Fruit fly (Drosophila melanogaster) whole organism, embryonic: ENCODE results near the gene Blos4.
A peak's percentile ranks its signal among the peaks of the same experiment; 100 is the strongest.

ENCODE experiments used
- Aef1 ChIP-seq: fragments of 200-800 bp; sonication (Bioruptor generic); IDR thresholded peaks from 3 replicates; pipeline ENCODE4 v1.3.6; 2022; ENCODE audit warnings: missing biosample characterization, missing genetic modification characterization
- Antp ChIP-seq: fragments of 200-800 bp; sonication (Bioruptor generic); optimal IDR thresholded peaks from 3 replicates; lab custom pipeline; 2016; ENCODE audit warnings: missing biosample characterization, missing genetic modification characterization
- Bdp1 ChIP-seq: fragments of 200-800 bp; sonication (Bioruptor generic); optimal IDR thresholded peaks from 3 replicates; lab custom pipeline; 2016; ENCODE audit warnings: missing biosample characterization, missing genetic modification characterization
- Bgb ChIP-seq: fragments of 200-800 bp; sonication (Bioruptor generic); IDR thresholded peaks from 2 replicates; pipeline ENCODE4 v1.3.6; 2022; ENCODE audit warnings: missing biosample characterization, missing genetic modification characterization; ENCODE audit not compliant: partially characterized antibody
- CG10543 ChIP-seq: fragments of 200-800 bp; sonication (Bioruptor generic); optimal IDR thresholded peaks from 3 replicates; lab custom pipeline; 2017; ENCODE audit warnings: missing biosample characterization, mild to moderate bottlenecking, missing genetic modification characterization, moderate library complexity
- CG11398 ChIP-seq: fragments of 200-800 bp; sonication (Bioruptor generic); optimal IDR thresholded peaks from 2 replicates; lab custom pipeline; 2016; ENCODE audit warnings: missing biosample characterization, missing genetic modification characterization
- CG12236 ChIP-seq: fragments of 200-800 bp; sonication (Bioruptor generic); optimal IDR thresholded peaks from 2 replicates; lab custom pipeline; 2016; ENCODE audit warnings: missing biosample characterization, missing genetic modification characterization
- CG12942 ChIP-seq: fragments of 200-800 bp; sonication (Bioruptor generic); optimal IDR thresholded peaks from 3 replicates; lab custom pipeline; 2016; ENCODE audit warnings: missing biosample characterization, missing genetic modification characterization
- CG13296 ChIP-seq: fragments of 200-800 bp; sonication (Bioruptor generic); optimal IDR thresholded peaks from 3 replicates; lab custom pipeline; 2018; ENCODE audit warnings: missing biosample characterization, mild to moderate bottlenecking, missing genetic modification characterization
- CG14667 ChIP-seq: fragments of 200-800 bp; sonication (Bioruptor generic); IDR thresholded peaks from 2 replicates; pipeline ENCODE4 v1.3.6; 2022; ENCODE audit warnings: missing biosample characterization, missing genetic modification characterization
- CG15269 ChIP-seq: fragments of 200-800 bp; sonication (Bioruptor generic); optimal IDR thresholded peaks from 2 replicates; lab custom pipeline; 2018; ENCODE audit warnings: missing biosample characterization, mild to moderate bottlenecking, missing genetic modification characterization, moderate library complexity
- CG1602 ChIP-seq: fragments of 200-800 bp; sonication (Bioruptor generic); optimal IDR thresholded peaks from 3 replicates; lab custom pipeline; 2016; ENCODE audit warnings: missing biosample characterization, missing genetic modification characterization
- CG18764 ChIP-seq: fragments of 200-800 bp; sonication (Bioruptor generic); optimal IDR thresholded peaks from 3 replicates; lab custom pipeline; 2016; ENCODE audit warnings: missing biosample characterization, missing genetic modification characterization
- CG2889 ChIP-seq: fragments of 200-800 bp; sonication (Bioruptor generic); IDR thresholded peaks from 3 replicates; pipeline ENCODE4 v1.3.6; 2022; ENCODE audit warnings: missing biosample characterization, missing genetic modification characterization
- CG3281 ChIP-seq: fragments of 200-800 bp; sonication (Bioruptor generic); optimal IDR thresholded peaks from 3 replicates; lab custom pipeline; 2017; ENCODE audit warnings: missing biosample characterization, mild to moderate bottlenecking, missing genetic modification characterization
- CG33557 ChIP-seq: fragments of 200-800 bp; sonication (Bioruptor generic); optimal IDR thresholded peaks from 2 replicates; lab custom pipeline; 2019; ENCODE audit warnings: missing biosample characterization, mild to moderate bottlenecking, missing genetic modification characterization, moderate library complexity
- CG4360 ChIP-seq: fragments of 200-800 bp; sonication (Bioruptor generic); IDR thresholded peaks from 2 replicates; pipeline ENCODE4 v1.3.6; 2022; ENCODE audit warnings: missing biosample characterization, missing genetic modification characterization
- CG6272 ChIP-seq: fragments of 200-800 bp; sonication (Bioruptor generic); IDR thresholded peaks from 2 replicates; pipeline ENCODE4 v1.3.6; 2022; ENCODE audit warnings: missing biosample characterization, missing genetic modification characterization
- CG6689 ChIP-seq: fragments of 200-800 bp; sonication (Bioruptor generic); IDR thresholded peaks from 2 replicates; pipeline ENCODE4 v1.3.6; 2022; ENCODE audit warnings: missing biosample characterization, missing genetic modification characterization
- CG7357 ChIP-seq: fragments of 200-800 bp; sonication (Bioruptor generic); IDR thresholded peaks from 3 replicates; pipeline ENCODE4 v1.3.6; 2022; ENCODE audit warnings: missing biosample characterization, missing genetic modification characterization
- CG7963 ChIP-seq: fragments of 200-800 bp; sonication (Bioruptor generic); IDR thresholded peaks from 3 replicates; pipeline ENCODE4 v1.3.6; 2022; ENCODE audit warnings: missing biosample characterization, missing genetic modification characterization; ENCODE audit not compliant: partially characterized antibody
- CG8281 ChIP-seq: fragments of 200-800 bp; sonication (Bioruptor generic); optimal IDR thresholded peaks from 2 replicates; lab custom pipeline; 2018; ENCODE audit warnings: missing biosample characterization, mild to moderate bottlenecking, missing genetic modification characterization, moderate library complexity
- Drgx ChIP-seq: fragments of 200-800 bp; sonication (Bioruptor generic); IDR thresholded peaks from 2 replicates; pipeline ENCODE4 v1.3.6; 2022; ENCODE audit warnings: missing biosample characterization, missing genetic modification characterization
- E2f2 ChIP-seq: fragments of 200-800 bp; sonication (Bioruptor generic); IDR thresholded peaks from 2 replicates; pipeline ENCODE4 v1.3.6; 2022; ENCODE audit warnings: missing biosample characterization, missing genetic modification characterization
- Ets65A ChIP-seq: fragments of 200-800 bp; sonication (Bioruptor generic); peaks from one replicate; lab custom pipeline; 2016; ENCODE audit warnings: missing biosample characterization, missing genetic modification characterization
- Fer2 ChIP-seq: fragments of 200-800 bp; sonication (Bioruptor generic); optimal IDR thresholded peaks from 2 replicates; lab custom pipeline; 2018; ENCODE audit warnings: missing biosample characterization, mild to moderate bottlenecking, missing genetic modification characterization, moderate library complexity
- H15 ChIP-seq: fragments of 200-800 bp; sonication (Bioruptor generic); IDR thresholded peaks from 3 replicates; pipeline ENCODE4 v1.3.6; 2022; ENCODE audit warnings: missing biosample characterization, missing genetic modification characterization
- Lpt ChIP-seq: fragments of >200 bp; optimal IDR thresholded peaks from 2 replicates; lab custom pipeline; 2018; ENCODE audit warnings: missing biosample characterization, missing genetic modification characterization
- NFAT ChIP-seq: fragments of 200-800 bp; sonication (Bioruptor generic); IDR thresholded peaks from 2 replicates; pipeline ENCODE4 v1.3.6; 2022; ENCODE audit warnings: missing biosample characterization, missing genetic modification characterization
- Ptx1 ChIP-seq: fragments of 200-800 bp; sonication (Bioruptor generic); IDR thresholded peaks from 2 replicates; pipeline ENCODE4 v1.3.6; 2022; ENCODE audit warnings: missing biosample characterization, missing genetic modification characterization
- Six4 ChIP-seq: fragments of 200-800 bp; sonication (Bioruptor generic); optimal IDR thresholded peaks from 2 replicates; lab custom pipeline; 2016; ENCODE audit warnings: missing biosample characterization, missing genetic modification characterization
- ap ChIP-seq: fragments of 200-800 bp; sonication (Bioruptor generic); IDR thresholded peaks from 2 replicates; pipeline ENCODE4 v1.3.6; 2022; ENCODE audit warnings: missing biosample characterization, missing genetic modification characterization
- chn ChIP-seq: fragments of 200-800 bp; sonication (Bioruptor generic); optimal IDR thresholded peaks from 2 replicates; lab custom pipeline; 2016; ENCODE audit warnings: missing biosample characterization, missing genetic modification characterization
- dati ChIP-seq: fragments of 200-800 bp; sonication (Bioruptor generic); IDR thresholded peaks from 2 replicates; pipeline ENCODE4 v1.3.6; 2022; ENCODE audit warnings: missing biosample characterization, missing genetic modification characterization
- dmrt11E ChIP-seq: fragments of 200-800 bp; sonication (Bioruptor generic); optimal IDR thresholded peaks from 3 replicates; lab custom pipeline; 2018; ENCODE audit warnings: missing biosample characterization, mild to moderate bottlenecking, missing genetic modification characterization, moderate library complexity
- eyg ChIP-seq: fragments of 200-800 bp; sonication (Bioruptor generic); optimal IDR thresholded peaks from 3 replicates; lab custom pipeline; 2016; ENCODE audit warnings: missing biosample characterization, missing genetic modification characterization
- gfzf ChIP-seq: fragments of 200-800 bp; sonication (Bioruptor generic); optimal IDR thresholded peaks from 2 replicates; lab custom pipeline; 2016; ENCODE audit warnings: missing biosample characterization, mild to moderate bottlenecking, missing genetic modification characterization, moderate library complexity
- hbn ChIP-seq: fragments of 200-800 bp; sonication (Bioruptor generic); IDR thresholded peaks from 2 replicates; pipeline ENCODE4 v1.3.6; 2022; ENCODE audit warnings: missing biosample characterization, missing genetic modification characterization; ENCODE audit not compliant: partially characterized antibody
- ind ChIP-seq: fragments of 200-800 bp; sonication (Bioruptor generic); optimal IDR thresholded peaks from 3 replicates; lab custom pipeline; 2016; ENCODE audit warnings: missing biosample characterization, missing genetic modification characterization
- insv ChIP-seq, 2 experiments: fragments of 200-800 bp; sonication (Bioruptor generic); optimal IDR thresholded peaks; 3 replicates each; lab custom pipeline; 2016 to 2018; ENCODE audit warnings: missing biosample characterization in 2 of 2, missing genetic modification characterization in 2 of 2
- kah ChIP-seq: fragments of 200-800 bp; sonication (Bioruptor generic); optimal IDR thresholded peaks from 2 replicates; lab custom pipeline; 2018; ENCODE audit warnings: missing biosample characterization, mild to moderate bottlenecking, missing genetic modification characterization
- pan ChIP-seq, 4 experiments: fragments of >200 bp in 3 of 4; fragments of 200-800 bp in 1 of 4; sonication (Bioruptor generic) in 1 of 4; optimal IDR thresholded peaks in 3 of 4; IDR thresholded peaks in 1 of 4; 2 replicates each; pipeline versions ENCODE4 v1.3.6 to Lab custom; 2017 to 2022; ENCODE audit warnings: missing biosample characterization in 2 of 4, missing genetic modification characterization in 2 of 4, mixed read lengths in 1 of 4
- pfk ChIP-seq: fragments of 200-800 bp; sonication (Bioruptor generic); optimal IDR thresholded peaks from 2 replicates; lab custom pipeline; 2018; ENCODE audit warnings: missing biosample characterization, mild to moderate bottlenecking, missing genetic modification characterization, moderate library complexity
- rib ChIP-seq: fragments of 200-800 bp; sonication (Bioruptor generic); IDR thresholded peaks from 2 replicates; pipeline ENCODE4 v1.3.6; 2022; ENCODE audit warnings: missing biosample characterization, missing genetic modification characterization
- run ChIP-seq: fragments of 200-800 bp; sonication (Bioruptor generic); optimal IDR thresholded peaks from 3 replicates; lab custom pipeline; 2018; ENCODE audit warnings: missing biosample characterization, mild to moderate bottlenecking, missing genetic modification characterization
- salm ChIP-seq: fragments of 200-800 bp; sonication (Bioruptor generic); optimal IDR thresholded peaks from 2 replicates; lab custom pipeline; 2018; ENCODE audit warnings: missing biosample characterization, mild to moderate bottlenecking, missing genetic modification characterization
- schlank ChIP-seq: fragments of 200-800 bp; sonication (Bioruptor generic); optimal IDR thresholded peaks from 2 replicates; lab custom pipeline; 2018; ENCODE audit warnings: missing biosample characterization, mild to moderate bottlenecking, missing genetic modification characterization
- trh ChIP-seq: fragments of 200-800 bp; sonication (Bioruptor generic); optimal IDR thresholded peaks from 2 replicates; lab custom pipeline; 2016; ENCODE audit warnings: missing biosample characterization, missing genetic modification characterization
- twi ChIP-seq: fragments of 200-800 bp; optimal IDR thresholded peaks from 2 replicates; lab custom pipeline; 2019; ENCODE audit warnings: missing biosample characterization, mild to moderate bottlenecking, missing genetic modification characterization, moderate library complexity
- tx ChIP-seq: fragments of 200-800 bp; sonication (Bioruptor generic); optimal IDR thresholded peaks from 2 replicates; lab custom pipeline; 2016; ENCODE audit warnings: missing biosample characterization, missing genetic modification characterization
- zfh1 ChIP-seq: fragments of 200-800 bp; sonication (Bioruptor generic); IDR thresholded peaks from 3 replicates; pipeline ENCODE4 v1.3.6; 2022; ENCODE audit warnings: missing biosample characterization, missing genetic modification characterization

Blos4 gene

dm6 chr3L:10847790-10848492, 30.9 kb upstream of the Blos4 start (continued):
- TF ChIP-seq twi (tag; lab: Kevin White, UChicago) = peak; percentile 10
- peak; percentile 57 for TF ChIP-seq Ets65A
- peak; percentile 8 for TF ChIP-seq CG1602 (GFP tag; lab: Kevin White, UChicago)
- TF ChIP-seq zfh1 (GFP tag; lab: Robert Waterston, UW) = peak; percentile 52; the same call in 1 of the 3 replicates
- no peak for TF ChIP-seq E2f2 (GFP tag; lab: Robert Waterston, UW)
- no peak for TF ChIP-seq Lpt
- TF ChIP-seq kah (GFP tag; lab: Kevin White, UChicago) = no peak
- no peak for TF ChIP-seq CG11398 (GFP tag; lab: Kevin White, UChicago)
- TF ChIP-seq Bdp1 = no peak
- no peak for TF ChIP-seq schlank (tag; lab: Kevin White, UChicago)
- TF ChIP-seq salm (tag; lab: Kevin White, UChicago) = no peak
- peak; percentile 47 for TF ChIP-seq CG33557
- no peak for TF ChIP-seq CG10543 (GFP tag; lab: Kevin White, UChicago)
- TF ChIP-seq CG8281 = no peak
- no peak for TF ChIP-seq CG7963 (GFP tag; lab: Robert Waterston, UW)
- no peak for TF ChIP-seq tx (GFP tag; lab: Kevin White, UChicago)
- TF ChIP-seq CG15269 (tag; lab: Kevin White, UChicago) = no peak
- no peak for TF ChIP-seq Aef1
- TF ChIP-seq CG12236 (GFP tag; lab: Kevin White, UChicago) = no peak
- TF ChIP-seq CG13296 = no peak
- no peak for TF ChIP-seq ap (GFP tag; lab: Robert Waterston, UW)
- TF ChIP-seq CG6272 (GFP tag; lab: Robert Waterston, UW) = no peak
- 0 out of 2 replicates have a peak, but pooled peaks have one; percentile 35 for TF ChIP-seq CG4360 (GFP tag; lab: Robert Waterston, UW)
- TF ChIP-seq pan (optimal IDR thresholded peaks at IDR 0.05; lab: Kevin White, UChicago) = no peak
- TF ChIP-seq pan (GFP tag; optimal IDR thresholded peaks at IDR 0.05 in 1 of 2, IDR thresholded peaks at IDR 0.05 in 1 of 2) = no peak
- TF ChIP-seq CG7357 = no peak
- no peak for TF ChIP-seq insv (GFP tag; optimal IDR thresholded peaks at IDR 0.05; lab: Kevin White, UChicago)
- 0 out of 2 replicates have a peak, but pooled peaks have one; percentile 20 for TF ChIP-seq NFAT (GFP tag; lab: Robert Waterston, UW)
- TF ChIP-seq CG12942 = no peak
- no peak for TF ChIP-seq CG3281
- TF ChIP-seq rib (GFP tag; lab: Robert Waterston, UW) = no peak
- TF ChIP-seq Ptx1 (GFP tag; lab: Robert Waterston, UW) = no peak
- no peak for TF ChIP-seq CG18764
- no peak for TF ChIP-seq H15 (GFP tag; lab: Robert Waterston, UW)
- TF ChIP-seq dmrt11E (tag; lab: Kevin White, UChicago) = peak; percentile 87
- TF ChIP-seq Drgx (GFP tag; lab: Robert Waterston, UW) = no peak
- no peak for TF ChIP-seq eyg (GFP tag; lab: Kevin White, UChicago)
- no peak for TF ChIP-seq Bgb (GFP tag; lab: Robert Waterston, UW)
- TF ChIP-seq Antp = no peak
- TF ChIP-seq Fer2 (tag; lab: Kevin White, UChicago) = no peak
- no peak for TF ChIP-seq Six4 (GFP tag; lab: Kevin White, UChicago)
- no peak for TF ChIP-seq hbn
- TF ChIP-seq pfk (GFP tag; lab: Kevin White, UChicago) = no peak
- TF ChIP-seq gfzf = no peak
- TF ChIP-seq run (tag; lab: Kevin White, UChicago) = no peak
- no peak for TF ChIP-seq ind (GFP tag; lab: Kevin White, UChicago)
- TF ChIP-seq CG6689 = no peak
- TF ChIP-seq chn (GFP tag; lab: Kevin White, UChicago) = peak; percentile 41
- TF ChIP-seq CG2889 (GFP tag; lab: Robert Waterston, UW) = no peak
- TF ChIP-seq CG14667 (GFP tag; lab: Robert Waterston, UW) = no peak
- TF ChIP-seq dati (GFP tag; lab: Robert Waterston, UW) = no peak
- no peak for TF ChIP-seq trh
